Worm (Caenorhabditis elegans) whole organism, L1 larva: ENCODE results near the gene cpg-19.

ENCODE experiments used
- sptf-1 ChIP-seq: fragments of 150-350 bp; optimal IDR thresholded peaks from 2 replicates; lab custom pipeline; 2014; ENCODE audit warnings: missing biosample characterization, missing genetic modification characterization
- tlp-1 ChIP-seq: fragments of 150-350 bp; optimal IDR thresholded peaks from 2 replicates; lab custom pipeline; 2014; ENCODE audit warnings: missing biosample characterization, missing genetic modification characterization

ce11 chrX:16655283-16655682, 33.7 kb downstream of the cpg-19 start:
- no peak for TF ChIP-seq sptf-1 (tag; lab: Kevin White, UChicago)
- TF ChIP-seq tlp-1 (tag; lab: Kevin White, UChicago), result no peak
